Worm (Caenorhabditis elegans) whole organism, midembryonic: Measurements from ENCODE around the gene C02B8.12.

Experiments
- T22C8.4 ChIP-seq: fragments of 200-800 bp; sonication (Bioruptor generic); IDR thresholded peaks from 2 replicates; pipeline ENCODE4 v1.3.6; 2022; ENCODE audit warnings: missing genetic modification characterization, missing compliant biosample characterization
- cog-1 ChIP-seq: sonication (generic microtip); optimal IDR thresholded peaks from 2 replicates; lab custom pipeline; 2016; ENCODE audit warnings: missing genetic modification characterization, missing compliant biosample characterization
- flt-1 ChIP-seq: fragments of 200-800 bp; sonication (Bioruptor generic); IDR thresholded peaks from 2 replicates; pipeline ENCODE4 v1.3.6; 2022; ENCODE audit warnings: missing genetic modification characterization, missing compliant biosample characterization
- klf-2 ChIP-seq: fragments of 200-800 bp; sonication (Bioruptor generic); conservative IDR thresholded peaks from 2 replicates; pipeline ENCODE4 v1.3.6; 2022; ENCODE audit warnings: missing genetic modification reagents, missing genetic modification characterization, missing compliant biosample characterization
- med-1 ChIP-seq: sonication (generic microtip); optimal IDR thresholded peaks from 2 replicates; lab custom pipeline; 2017; ENCODE audit warnings: missing genetic modification characterization, mild to moderate bottlenecking, missing compliant biosample characterization, antibody characterized with exemption, missing genetic modification reagents; ENCODE audit not compliant: insufficient read depth
- ref-1 ChIP-seq: fragments of 200-800 bp; sonication (Bioruptor generic); conservative IDR thresholded peaks from 2 replicates; pipeline ENCODE4 v1.3.6; 2022; ENCODE audit warnings: missing genetic modification reagents, missing genetic modification characterization, missing compliant biosample characterization
- tab-1 ChIP-seq: fragments of 200-800 bp; sonication (Bioruptor generic); IDR thresholded peaks from 2 replicates; pipeline ENCODE4 v1.3.6; 2022; ENCODE audit warnings: missing genetic modification characterization, missing compliant biosample characterization
- ztf-23 ChIP-seq: fragments of 200-800 bp; sonication (Bioruptor generic); IDR thresholded peaks from 2 replicates; pipeline ENCODE4 v1.3.6; 2022; ENCODE audit warnings: missing genetic modification reagents, missing genetic modification characterization, missing compliant biosample characterization
- ztf-29 ChIP-seq: fragments of 200-800 bp; sonication (Bioruptor generic); IDR thresholded peaks from 2 replicates; pipeline ENCODE4 v1.3.6; 2022; ENCODE audit warnings: missing genetic modification reagents, missing genetic modification characterization, missing compliant biosample characterization

- peak; percentile 46 for TF ChIP-seq T22C8.4
- TF ChIP-seq cog-1 (tag; lab: Kevin White, UChicago): no peak
- TF ChIP-seq tab-1 (GFP tag; lab: Robert Waterston, UW): no peak
- TF ChIP-seq klf-2 (GFP tag; lab: Robert Waterston, UW): no peak
- TF ChIP-seq flt-1 (GFP tag; lab: Robert Waterston, UW): no peak
- TF ChIP-seq ztf-23 (GFP tag; lab: Robert Waterston, UW): no peak
- TF ChIP-seq med-1 (GFP tag; lab: Kevin White, UChicago): no peak
- no peak for TF ChIP-seq ztf-29
- no peak for TF ChIP-seq ref-1 (GFP tag; lab: Robert Waterston, UW)
Measured at ce11 chrX:8086725-8087641, 36.2 kb downstream of the C02B8.12 start.
